Worm (Caenorhabditis elegans) whole organism, late embryonic: ENCODE measurements around the gene rpl-10.
A peak's percentile ranks its signal among the peaks of the same experiment; 100 is the strongest.

Source experiments
- C08G9.2 ChIP-seq: sonication (generic microtip); optimal IDR thresholded peaks from 2 replicates; lab custom pipeline; 2016; ENCODE audit warnings: mild to moderate bottlenecking, missing genetic modification characterization, moderate library complexity, missing compliant biosample characterization
- C38D4.7 ChIP-seq: fragments of 200-800 bp; sonication (Bioruptor generic); optimal IDR thresholded peaks from 2 replicates; lab custom pipeline; 2018; ENCODE audit warnings: mild to moderate bottlenecking, missing genetic modification characterization, moderate library complexity, missing compliant biosample characterization
- F13H6.1 ChIP-seq: sonication (generic microtip); optimal IDR thresholded peaks from 2 replicates; lab custom pipeline; 2016; ENCODE audit warnings: missing genetic modification characterization, missing compliant biosample characterization
- K02D7.2 ChIP-seq: sonication (generic microtip); optimal IDR thresholded peaks from 2 replicates; lab custom pipeline; 2017; ENCODE audit warnings: mild to moderate bottlenecking, missing genetic modification characterization, missing compliant biosample characterization
- K09A11.1 ChIP-seq: sonication (generic microtip); optimal IDR thresholded peaks from 2 replicates; lab custom pipeline; 2017; ENCODE audit warnings: antibody characterized with exemption, mild to moderate bottlenecking, missing genetic modification characterization, missing compliant biosample characterization; ENCODE audit not compliant: insufficient read depth
- ahr-1 ChIP-seq: sonication (generic microtip); optimal IDR thresholded peaks from 2 replicates; lab custom pipeline; 2016; ENCODE audit warnings: missing genetic modification characterization, missing compliant biosample characterization
- ceh-14 ChIP-seq: sonication (generic microtip); optimal IDR thresholded peaks from 2 replicates; lab custom pipeline; 2016; ENCODE audit warnings: missing genotype, missing genetic modification characterization, missing compliant biosample characterization
- ceh-18 ChIP-seq: sonication (generic microtip); optimal IDR thresholded peaks from 2 replicates; lab custom pipeline; 2016; ENCODE audit warnings: missing genetic modification characterization, missing compliant biosample characterization
- ceh-2 ChIP-seq: sonication (generic microtip); optimal IDR thresholded peaks from 2 replicates; lab custom pipeline; 2016; ENCODE audit warnings: missing genotype, missing genetic modification characterization, missing compliant biosample characterization
- ceh-22 ChIP-seq: sonication (generic microtip); optimal IDR thresholded peaks from 2 replicates; lab custom pipeline; 2017; ENCODE audit warnings: missing biosample characterization, missing genetic modification characterization
- ceh-31 ChIP-seq: sonication (generic microtip); optimal IDR thresholded peaks from 2 replicates; lab custom pipeline; 2016; ENCODE audit warnings: missing genetic modification characterization, missing compliant biosample characterization
- ceh-34 ChIP-seq: sonication (generic microtip); optimal IDR thresholded peaks from 2 replicates; lab custom pipeline; 2016; ENCODE audit warnings: mild to moderate bottlenecking, missing genetic modification characterization, missing compliant biosample characterization
- ceh-6 ChIP-seq: fragments of 200-800 bp; sonication (Bioruptor generic); optimal IDR thresholded peaks from 2 replicates; lab custom pipeline; 2018; ENCODE audit warnings: mild to moderate bottlenecking, missing genetic modification characterization, missing compliant biosample characterization
- ceh-9 ChIP-seq: sonication (generic microtip); optimal IDR thresholded peaks from 2 replicates; lab custom pipeline; 2016; ENCODE audit warnings: mild to moderate bottlenecking, missing genetic modification characterization, inconsistent platforms, missing compliant biosample characterization
- elt-2 ChIP-seq: sonication (generic microtip); optimal IDR thresholded peaks from 2 replicates; lab custom pipeline; 2016; ENCODE audit warnings: missing genetic modification reagents, missing genetic modification characterization, missing compliant biosample characterization
- ets-4 ChIP-seq: sonication (generic microtip); optimal IDR thresholded peaks from 2 replicates; lab custom pipeline; 2016; ENCODE audit warnings: missing genetic modification characterization, missing compliant biosample characterization
- eyg-1 ChIP-seq: sonication (generic microtip); optimal IDR thresholded peaks from 2 replicates; lab custom pipeline; 2016; ENCODE audit warnings: missing genotype, missing genetic modification characterization, missing compliant biosample characterization
- fax-1 ChIP-seq: sonication (generic microtip); optimal IDR thresholded peaks from 2 replicates; lab custom pipeline; 2016; ENCODE audit warnings: missing genotype, missing genetic modification characterization, missing compliant biosample characterization
- fkh-6 ChIP-seq: sonication (generic microtip); optimal IDR thresholded peaks from 2 replicates; lab custom pipeline; 2016; ENCODE audit warnings: missing genetic modification characterization, missing compliant biosample characterization
- hlh-13 ChIP-seq: fragments of 200-800 bp; sonication (Bioruptor generic); optimal IDR thresholded peaks from 2 replicates; lab custom pipeline; 2018; ENCODE audit warnings: mild to moderate bottlenecking, missing genetic modification characterization, missing compliant biosample characterization
- hlh-8 ChIP-seq: sonication (generic microtip); optimal IDR thresholded peaks from 2 replicates; lab custom pipeline; 2016; ENCODE audit warnings: missing genotype, missing genetic modification characterization, missing compliant biosample characterization
- lim-6 ChIP-seq: sonication (generic microtip); optimal IDR thresholded peaks from 2 replicates; lab custom pipeline; 2016; ENCODE audit warnings: missing genetic modification characterization, missing compliant biosample characterization
- mec-3 ChIP-seq: sonication (generic microtip); optimal IDR thresholded peaks from 2 replicates; lab custom pipeline; 2016; ENCODE audit warnings: borderline replicate concordance, missing genetic modification characterization, missing compliant biosample characterization
- nhr-232 ChIP-seq: sonication (generic microtip); optimal IDR thresholded peaks from 2 replicates; lab custom pipeline; 2016; ENCODE audit warnings: missing genetic modification characterization, missing compliant biosample characterization
- pat-9 ChIP-seq: fragments of 200-800 bp; sonication (Bioruptor generic); optimal IDR thresholded peaks from 2 replicates; lab custom pipeline; 2018; ENCODE audit warnings: mild to moderate bottlenecking, missing genetic modification characterization, moderate library complexity, missing compliant biosample characterization
- pha-4 ChIP-seq: fragments of 150-350 bp; optimal IDR thresholded peaks from 2 replicates; lab custom pipeline; 2018; ENCODE audit warnings: missing biosample characterization, missing genetic modification reagents, missing genetic modification characterization
- pqm-1 ChIP-seq: sonication (generic microtip); optimal IDR thresholded peaks from 2 replicates; lab custom pipeline; 2016; ENCODE audit warnings: missing genetic modification characterization, missing compliant biosample characterization
- pros-1 ChIP-seq: fragments of 150-350 bp; optimal IDR thresholded peaks from 2 replicates; lab custom pipeline; 2014; ENCODE audit warnings: missing biosample characterization, missing genetic modification reagents, missing genetic modification characterization
- ref-2 ChIP-seq: sonication (generic microtip); optimal IDR thresholded peaks from 2 replicates; lab custom pipeline; 2016; ENCODE audit warnings: missing genetic modification characterization, missing compliant biosample characterization
- rnt-1 ChIP-seq: sonication (generic microtip); optimal IDR thresholded peaks from 2 replicates; lab custom pipeline; 2016; ENCODE audit warnings: missing genetic modification characterization, missing compliant biosample characterization
- sdc-2 ChIP-seq: sonication (generic microtip); optimal IDR thresholded peaks from 2 replicates; lab custom pipeline; 2016; ENCODE audit warnings: missing genotype, missing genetic modification characterization, missing compliant biosample characterization
- tbx-2 ChIP-seq: sonication (generic microtip); optimal IDR thresholded peaks from 2 replicates; lab custom pipeline; 2016; ENCODE audit warnings: missing genetic modification characterization, missing compliant biosample characterization
- tbx-7 ChIP-seq: sonication (generic microtip); optimal IDR thresholded peaks from 2 replicates; lab custom pipeline; 2016; ENCODE audit warnings: missing genotype, missing genetic modification characterization, missing compliant biosample characterization
- ttx-3 ChIP-seq: sonication (generic microtip); optimal IDR thresholded peaks from 2 replicates; lab custom pipeline; 2016; ENCODE audit warnings: missing genetic modification reagents, missing genetic modification characterization, missing compliant biosample characterization
- unc-3 ChIP-seq, 2 experiments: fragments of 200-800 bp in 1 of 2; sonication (Bioruptor generic) in 1 of 2; sonication (generic microtip) in 1 of 2; conservative IDR thresholded peaks in 1 of 2; optimal IDR thresholded peaks in 1 of 2; 2 replicates each; pipeline versions ENCODE4 v1.3.6 to Lab custom; 2016 to 2022; ENCODE audit warnings: missing compliant biosample characterization in 2 of 2, missing genetic modification characterization in 2 of 2, missing genetic modification reagents in 1 of 2
- unc-42 ChIP-seq: sonication (generic microtip); optimal IDR thresholded peaks from 2 replicates; lab custom pipeline; 2016; ENCODE audit warnings: missing genotype, missing genetic modification characterization, missing compliant biosample characterization
- unc-86 ChIP-seq: sonication (generic microtip); optimal IDR thresholded peaks from 2 replicates; lab custom pipeline; 2016; ENCODE audit warnings: missing genetic modification characterization, missing compliant biosample characterization
- zip-5 ChIP-seq: sonication (generic microtip); optimal IDR thresholded peaks from 2 replicates; lab custom pipeline; 2016; ENCODE audit warnings: missing genetic modification characterization, missing compliant biosample characterization
- ztf-16 ChIP-seq: sonication (generic microtip); optimal IDR thresholded peaks from 2 replicates; lab custom pipeline; 2017; ENCODE audit warnings: missing genetic modification characterization, missing compliant biosample characterization

Gene rpl-10

DNA sequence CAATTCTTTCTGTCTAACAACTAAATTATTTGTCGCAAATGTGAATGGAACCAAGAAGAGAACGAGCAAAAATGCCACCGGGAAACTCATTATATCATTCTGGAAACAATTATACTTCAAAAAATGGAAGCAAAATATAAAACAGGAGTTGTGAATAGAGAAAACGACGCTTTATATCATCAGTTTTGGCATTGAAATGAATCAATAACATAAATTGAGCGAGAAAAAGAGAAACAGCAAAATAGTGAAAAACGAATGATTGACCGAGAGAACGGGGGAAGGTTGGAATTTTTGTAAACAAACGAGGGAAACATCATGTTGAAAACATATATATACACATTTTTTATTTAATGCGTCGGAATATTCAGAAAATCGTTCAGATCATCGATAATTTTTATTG lies 6.9 kb upstream of the rpl-10 start, which contains the start of gene ctns-1:
ctns-1 (minus strand) TSS at position 101 of the 400 bp plus-strand sequence.
- TF ChIP-seq pros-1 (no peak), ceh-22 (tag; lab: Kevin White, UChicago) (no peak), C08G9.2 (tag; lab: Kevin White, UChicago) (no peak), C38D4.7 (GFP tag; lab: Kevin White, UChicago) (no peak), ceh-6 (no peak), pqm-1 (tag; lab: Kevin White, UChicago) (no peak), tbx-2 (tag; lab: Kevin White, UChicago) (no peak), zip-5 (tag; lab: Kevin White, UChicago) (no peak), ceh-31 (tag; lab: Kevin White, UChicago) (no peak), nhr-232 (tag; lab: Kevin White, UChicago) (no peak), ref-2 (no peak), tbx-7 (no peak), F13H6.1 (tag; lab: Kevin White, UChicago) (no peak), ceh-9 (tag; lab: Kevin White, UChicago) (no peak), ztf-16 (tag; lab: Kevin White, UChicago) (no peak), hlh-13 (GFP tag; lab: Kevin White, UChicago) (no peak)

DNA sequence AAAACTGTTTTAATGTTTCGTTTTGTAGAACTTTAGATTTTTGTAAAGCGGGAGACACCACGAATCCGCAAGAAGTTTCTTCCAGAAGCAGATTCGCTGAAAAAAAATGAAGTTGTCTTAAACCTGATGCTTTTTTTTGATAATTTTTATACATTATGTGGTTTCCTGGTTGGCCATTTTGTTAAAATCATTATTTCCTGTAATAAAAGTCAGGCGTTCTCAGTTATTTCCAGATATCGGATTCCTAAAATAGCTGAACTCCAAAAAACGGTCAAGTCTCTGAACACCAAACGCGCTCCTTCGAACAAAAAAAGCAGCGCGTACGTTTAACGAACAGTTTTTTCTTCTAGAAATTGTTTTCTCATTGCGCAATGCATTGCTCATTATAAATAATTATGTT lies 6.3 kb upstream of the rpl-10 start:
- TF ChIP-seq unc-86: no peak
- no peak for TF ChIP-seq ceh-9 (tag; lab: Kevin White, UChicago)
- peak; percentile 86 for TF ChIP-seq C08G9.2 (tag; lab: Kevin White, UChicago)
- peak; percentile 76 for TF ChIP-seq ets-4 (tag; lab: Kevin White, UChicago)
- peak; percentile 64 for TF ChIP-seq ahr-1 (tag; lab: Kevin White, UChicago)
- TF ChIP-seq rnt-1: peak; percentile 64
- no peak for TF ChIP-seq unc-3 (GFP tag; conservative IDR thresholded peaks at IDR 0.05; lab: Robert Waterston, UW)
- TF ChIP-seq unc-3 (tag; optimal IDR thresholded peaks at IDR 0.05; lab: Kevin White, UChicago): peak; percentile 28
- TF ChIP-seq zip-5 (tag; lab: Kevin White, UChicago): peak; percentile 92
- TF ChIP-seq tbx-7: peak; percentile 77
- TF ChIP-seq sdc-2 (tag; lab: Kevin White, UChicago): no peak
- TF ChIP-seq ceh-2 (tag; lab: Kevin White, UChicago): peak; percentile 81
- TF ChIP-seq ceh-31 (tag; lab: Kevin White, UChicago): peak; percentile 93
- TF ChIP-seq F13H6.1 (tag; lab: Kevin White, UChicago): peak; percentile 66
- TF ChIP-seq pqm-1 (tag; lab: Kevin White, UChicago): peak; percentile 68
- TF ChIP-seq C38D4.7 (GFP tag; lab: Kevin White, UChicago): no peak
- TF ChIP-seq fax-1 (tag; lab: Kevin White, UChicago): peak; percentile 83
- TF ChIP-seq ttx-3 (tag; lab: Kevin White, UChicago): no peak
- peak; percentile 87 for TF ChIP-seq tbx-2 (tag; lab: Kevin White, UChicago)
- TF ChIP-seq eyg-1: no peak
- TF ChIP-seq ref-2: peak; percentile 65
- TF ChIP-seq fkh-6 (tag; lab: Kevin White, UChicago): no peak
- TF ChIP-seq unc-42 (tag; lab: Kevin White, UChicago): peak; percentile 42
- peak; percentile 79 for TF ChIP-seq lim-6 (tag; lab: Kevin White, UChicago)
- TF ChIP-seq ceh-14 (tag; lab: Kevin White, UChicago): peak; percentile 72
- no peak for TF ChIP-seq ceh-18 (tag; lab: Kevin White, UChicago)
- TF ChIP-seq K02D7.2 (tag; lab: Kevin White, UChicago): no peak
- no peak for TF ChIP-seq K09A11.1 (tag; lab: Kevin White, UChicago)
- peak; percentile 71 for TF ChIP-seq mec-3 (tag; lab: Kevin White, UChicago)
- peak; percentile 28 for TF ChIP-seq ztf-16 (tag; lab: Kevin White, UChicago)
- no peak for TF ChIP-seq pat-9 (tag; lab: Kevin White, UChicago)
- TF ChIP-seq hlh-8 (tag; lab: Kevin White, UChicago): peak; percentile 46
- TF ChIP-seq ceh-34 (tag; lab: Kevin White, UChicago): peak; percentile 19
- no peak for TF ChIP-seq pha-4
- TF ChIP-seq elt-2 (tag; lab: Kevin White, UChicago): peak; percentile 59
